Worm (Caenorhabditis elegans) whole organism, L2 larva: ENCODE results near the gene mep-1.

Experiments
- C34F6.9 ChIP-seq: fragments of 150-350 bp; optimal IDR thresholded peaks from 2 replicates; lab custom pipeline; 2014; ENCODE audit warnings: missing biosample characterization, missing genetic modification characterization
- F13H6.1 ChIP-seq: sonication (generic microtip); optimal IDR thresholded peaks from 2 replicates; lab custom pipeline; 2016; ENCODE audit warnings: missing genetic modification characterization, missing compliant biosample characterization
- Y55F3AM.14 ChIP-seq: fragments of 200-800 bp; sonication (Bioruptor generic); optimal IDR thresholded peaks from 2 replicates; lab custom pipeline; 2018; ENCODE audit warnings: mild to moderate bottlenecking, missing genetic modification characterization, missing compliant biosample characterization
- ZK546.5 ChIP-seq: sonication (generic microtip); optimal IDR thresholded peaks from 2 replicates; lab custom pipeline; 2017; ENCODE audit warnings: missing biosample characterization, missing genetic modification characterization
- alr-1 ChIP-seq: fragments of 150-350 bp; optimal IDR thresholded peaks from 2 replicates; lab custom pipeline; 2014; ENCODE audit warnings: missing biosample characterization, missing genetic modification characterization
- aly-2 ChIP-seq: fragments of 150-350 bp; optimal IDR thresholded peaks from 2 replicates; lab custom pipeline; 2014; ENCODE audit warnings: missing biosample characterization, missing genetic modification characterization
- ama-1 ChIP-seq: fragments of 150-350 bp; optimal IDR thresholded peaks from 2 replicates; lab custom pipeline; 2018; ENCODE audit warnings: inconsistent platforms
- blmp-1 ChIP-seq: sonication (generic microtip); optimal IDR thresholded peaks from 2 replicates; lab custom pipeline; 2017; ENCODE audit warnings: missing genetic modification characterization, mild to moderate bottlenecking, missing compliant biosample characterization, antibody characterized with exemption, moderate library complexity; ENCODE audit not compliant: insufficient read depth
- ceh-82 ChIP-seq: fragments of 150-350 bp; optimal IDR thresholded peaks from 2 replicates; lab custom pipeline; 2014; ENCODE audit warnings: missing biosample characterization, missing genetic modification characterization
- egl-27 ChIP-seq: sonication (generic microtip); optimal IDR thresholded peaks from 3 replicates; lab custom pipeline; 2017; ENCODE audit warnings: missing biosample characterization, missing genetic modification reagents, missing genetic modification characterization
- elt-1 ChIP-seq: fragments of 150-350 bp; optimal IDR thresholded peaks from 2 replicates; lab custom pipeline; 2014; ENCODE audit warnings: missing biosample characterization, missing genetic modification characterization
- fos-1 ChIP-seq: fragments of 150-350 bp; optimal IDR thresholded peaks from 2 replicates; lab custom pipeline; 2014; ENCODE audit warnings: missing biosample characterization, missing genetic modification characterization
- gmeb-1 ChIP-seq: fragments of 150-350 bp; optimal IDR thresholded peaks from 2 replicates; lab custom pipeline; 2014; ENCODE audit warnings: missing biosample characterization, missing genetic modification characterization
- lin-11 ChIP-seq: fragments of 150-350 bp; sonication (generic microtip); optimal IDR thresholded peaks from 2 replicates; lab custom pipeline; 2014; ENCODE audit warnings: missing biosample characterization, missing genetic modification characterization, inconsistent platforms, mixed read lengths
- lin-13 ChIP-seq: fragments of 150-350 bp; optimal IDR thresholded peaks from 2 replicates; lab custom pipeline; 2014; ENCODE audit warnings: missing biosample characterization, missing genetic modification reagents, missing genetic modification characterization
- lin-39 ChIP-seq: fragments of 150-350 bp; optimal IDR thresholded peaks from 2 replicates; lab custom pipeline; 2014; ENCODE audit warnings: missing biosample characterization, missing genetic modification reagents, missing genetic modification characterization
- lsy-2 ChIP-seq, 2 experiments: fragments of 150-350 bp in 1 of 2; sonication (generic microtip) in 1 of 2; optimal IDR thresholded peaks; 2 replicates each; lab custom pipeline; 2014 to 2017; ENCODE audit warnings: missing biosample characterization in 2 of 2, missing genetic modification characterization in 2 of 2
- mab-5 ChIP-seq: fragments of 150-350 bp; optimal IDR thresholded peaks from 2 replicates; lab custom pipeline; 2014; ENCODE audit warnings: missing biosample characterization, missing genetic modification characterization
- mbf-1 ChIP-seq: sonication (generic microtip); optimal IDR thresholded peaks from 2 replicates; lab custom pipeline; 2017; ENCODE audit warnings: missing biosample characterization, missing genetic modification characterization
- mdl-1 ChIP-seq, 2 experiments: fragments of 150-350 bp in 1 of 2; sonication (generic microtip) in 1 of 2; optimal IDR thresholded peaks; 2 replicates each; lab custom pipeline; 2017; ENCODE audit warnings: missing biosample characterization in 2 of 2, missing genetic modification characterization in 2 of 2
- nhr-10 ChIP-seq: sonication (generic microtip); optimal IDR thresholded peaks from 2 replicates; lab custom pipeline; 2017; ENCODE audit warnings: missing biosample characterization, missing genetic modification characterization
- nhr-12 ChIP-seq: fragments of 150-350 bp; optimal IDR thresholded peaks from 2 replicates; lab custom pipeline; 2014; ENCODE audit warnings: missing biosample characterization, missing genetic modification characterization
- nhr-129 ChIP-seq: fragments of 150-350 bp; optimal IDR thresholded peaks from 2 replicates; lab custom pipeline; 2014; ENCODE audit warnings: missing biosample characterization, missing genetic modification characterization
- nhr-21 ChIP-seq: fragments of 150-350 bp; optimal IDR thresholded peaks from 2 replicates; lab custom pipeline; 2014; ENCODE audit warnings: missing biosample characterization, missing genetic modification characterization
- nhr-23 ChIP-seq: fragments of 150-350 bp; optimal IDR thresholded peaks from 2 replicates; lab custom pipeline; 2014; ENCODE audit warnings: missing biosample characterization, missing genetic modification reagents, missing genetic modification characterization
- nhr-237 ChIP-seq: fragments of 150-350 bp; optimal IDR thresholded peaks from 2 replicates; lab custom pipeline; 2014; ENCODE audit warnings: missing biosample characterization, missing genetic modification characterization
- nhr-25 ChIP-seq: fragments of 150-350 bp; sonication (generic microtip); optimal IDR thresholded peaks from 3 replicates; lab custom pipeline; 2014; ENCODE audit warnings: missing biosample characterization, missing genetic modification characterization
- nhr-6 ChIP-seq: fragments of 150-350 bp; optimal IDR thresholded peaks from 2 replicates; lab custom pipeline; 2014; ENCODE audit warnings: missing biosample characterization, missing genetic modification characterization
- nhr-77 ChIP-seq: fragments of 150-350 bp; optimal IDR thresholded peaks from 2 replicates; lab custom pipeline; 2014; ENCODE audit warnings: missing biosample characterization, missing genetic modification characterization
- peb-1 ChIP-seq: fragments of 150-350 bp; optimal IDR thresholded peaks from 2 replicates; lab custom pipeline; 2014; ENCODE audit warnings: missing biosample characterization, missing genetic modification characterization
- sem-4 ChIP-seq: fragments of 150-350 bp; optimal IDR thresholded peaks from 2 replicates; lab custom pipeline; 2014; ENCODE audit warnings: missing biosample characterization, missing genetic modification reagents, missing genetic modification characterization
- sma-3 ChIP-seq: sonication (generic microtip); optimal IDR thresholded peaks from 2 replicates; lab custom pipeline; 2016; ENCODE audit warnings: missing genetic modification reagents, missing genetic modification characterization, missing compliant biosample characterization
- sma-9 ChIP-seq, 2 experiments: fragments of 150-350 bp in 1 of 2; sonication (generic microtip) in 1 of 2; optimal IDR thresholded peaks; 2 replicates each; lab custom pipeline; 2014 to 2016; ENCODE audit warnings: missing genetic modification characterization in 2 of 2, mild to moderate bottlenecking in 1 of 2, missing biosample characterization in 1 of 2, missing compliant biosample characterization in 1 of 2, missing genetic modification reagents in 1 of 2, moderate library complexity in 1 of 2
- snpc-4 ChIP-seq: fragments of 150-350 bp; optimal IDR thresholded peaks from 2 replicates; lab custom pipeline; 2014; ENCODE audit warnings: missing biosample characterization, missing genetic modification characterization
- unc-39 ChIP-seq: fragments of 150-350 bp; optimal IDR thresholded peaks from 2 replicates; lab custom pipeline; 2014; ENCODE audit warnings: missing biosample characterization, missing genetic modification characterization
- unc-55 ChIP-seq: fragments of 150-350 bp; sonication (generic microtip); optimal IDR thresholded peaks from 3 replicates; lab custom pipeline; 2014; ENCODE audit warnings: missing biosample characterization, missing genetic modification reagents, missing genetic modification characterization
- unc-62 ChIP-seq: fragments of 150-350 bp; optimal IDR thresholded peaks from 2 replicates; lab custom pipeline; 2014; ENCODE audit warnings: missing biosample characterization, missing genetic modification reagents, missing genetic modification characterization
- zag-1 ChIP-seq: fragments of 150-350 bp; optimal IDR thresholded peaks from 2 replicates; lab custom pipeline; 2014; ENCODE audit warnings: missing biosample characterization, missing genetic modification characterization
- ztf-11 ChIP-seq: sonication (generic microtip); optimal IDR thresholded peaks from 2 replicates; lab custom pipeline; 2017; ENCODE audit warnings: missing biosample characterization, missing genetic modification characterization
- ztf-4 ChIP-seq: fragments of 150-350 bp; optimal IDR thresholded peaks from 2 replicates; lab custom pipeline; 2014; ENCODE audit warnings: missing biosample characterization, missing genetic modification characterization

mep-1 gene

DNA sequence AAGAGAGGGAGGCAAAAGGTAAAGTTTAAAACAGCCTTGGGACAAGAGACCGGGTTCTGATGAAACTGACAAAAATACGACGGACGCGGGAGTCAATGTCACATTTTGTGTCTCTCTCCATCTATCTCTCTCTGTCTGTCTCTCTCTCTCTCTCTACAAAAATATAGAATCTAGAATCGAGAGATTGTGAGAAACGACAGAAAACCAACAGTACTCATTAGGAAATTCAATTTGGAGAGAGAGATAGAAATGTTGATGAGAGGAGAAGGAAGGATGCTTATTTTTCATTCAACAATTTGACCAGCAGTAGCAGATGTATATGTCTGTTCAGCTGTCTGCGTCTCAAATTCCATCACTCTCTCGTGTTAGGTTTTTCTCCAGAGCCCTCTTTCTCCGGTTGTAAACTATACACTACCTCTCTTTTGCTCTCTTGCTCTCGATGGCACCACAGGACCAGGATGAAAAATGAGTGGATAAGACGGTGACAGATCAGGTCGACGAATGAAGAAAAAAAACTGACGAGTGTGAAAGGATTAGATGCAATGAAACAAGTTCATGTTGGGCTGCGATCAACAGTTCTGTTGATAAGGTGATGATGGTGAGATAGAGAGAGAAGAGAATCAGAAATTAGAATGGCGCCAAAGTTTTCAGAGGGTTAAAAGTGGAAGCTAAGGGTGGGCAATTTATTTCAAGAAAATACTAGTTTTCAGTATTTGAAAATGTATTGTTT, 34.7 kb upstream of the mep-1 start (continued):
- no peak for TF ChIP-seq unc-62
- no peak for TF ChIP-seq nhr-12
- TF ChIP-seq lin-39 (tag; lab: Kevin White, UChicago) = no peak
- no peak for TF ChIP-seq fos-1 (tag; lab: Kevin White, UChicago)
- no peak for TF ChIP-seq mdl-1 (tag; optimal IDR thresholded peaks at IDR 0.05; lab: Kevin White, UChicago)
- no peak for TF ChIP-seq lin-11 (tag; lab: Kevin White, UChicago)
- no peak for TF ChIP-seq ama-1 (lab: Kevin White, UChicago)
- no peak for TF ChIP-seq zag-1 (tag; lab: Kevin White, UChicago)
- peak; percentile 64 for TF ChIP-seq nhr-129

DNA sequence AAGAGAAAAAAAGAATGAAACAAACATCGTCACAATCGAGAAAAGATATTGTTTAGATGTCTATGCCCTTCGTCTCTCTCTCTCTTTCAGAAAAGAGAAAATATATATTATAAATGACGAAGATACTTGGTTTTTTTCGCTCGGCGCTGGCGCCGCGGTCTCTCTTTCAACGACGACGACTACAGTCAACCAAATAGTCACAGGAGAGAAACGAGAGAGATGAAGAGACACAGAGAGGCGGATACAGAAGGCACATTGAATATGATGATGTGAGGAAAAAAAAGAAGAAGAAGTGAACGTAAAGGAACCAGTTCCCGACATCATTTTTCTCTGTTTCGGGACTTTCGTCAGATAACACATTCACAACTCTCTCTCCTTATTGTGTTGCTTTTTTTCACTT, 33.0 kb upstream of the mep-1 start:
- no peak for TF ChIP-seq peb-1 (tag; lab: Kevin White, UChicago)
- no peak for TF ChIP-seq nhr-10
- TF ChIP-seq aly-2 (tag; lab: Kevin White, UChicago) = no peak
- TF ChIP-seq sma-9 (GFP tag; optimal IDR thresholded peaks at IDR 0.05; lab: Kevin White, UChicago) = peak; percentile 32
- no peak for TF ChIP-seq sma-9 (tag; optimal IDR thresholded peaks at IDR 0.05; lab: Kevin White, UChicago)
- TF ChIP-seq sma-3 (GFP tag; lab: Kevin White, UChicago) = peak; percentile 70
- peak; percentile 77 for TF ChIP-seq blmp-1
- TF ChIP-seq nhr-21 (tag; lab: Kevin White, UChicago) = peak; percentile 47
- TF ChIP-seq alr-1 (tag; lab: Kevin White, UChicago) = no peak
- no peak for TF ChIP-seq lin-39 (tag; lab: Kevin White, UChicago)
- no peak for TF ChIP-seq lin-11 (tag; lab: Kevin White, UChicago)
- TF ChIP-seq Y55F3AM.14 (GFP tag; lab: Kevin White, UChicago) = peak; percentile 41
- TF ChIP-seq C34F6.9 (tag; lab: Kevin White, UChicago) = no peak
- TF ChIP-seq mbf-1 (tag; lab: Kevin White, UChicago) = no peak
- no peak for TF ChIP-seq lin-13 (GFP tag; lab: Kevin White, UChicago)
- TF ChIP-seq nhr-129 = peak; percentile 11
- no peak for TF ChIP-seq egl-27 (tag; lab: Kevin White, UChicago)
- TF ChIP-seq mab-5 = no peak
- no peak for TF ChIP-seq ZK546.5
- TF ChIP-seq unc-55 = no peak
- TF ChIP-seq ztf-4 (tag; lab: Kevin White, UChicago) = peak; percentile 17
- no peak for TF ChIP-seq nhr-237
- TF ChIP-seq zag-1 (tag; lab: Kevin White, UChicago) = no peak
- no peak for TF ChIP-seq ztf-11 (tag; lab: Kevin White, UChicago)
- TF ChIP-seq nhr-23 (tag; lab: Kevin White, UChicago) = no peak
- no peak for TF ChIP-seq sem-4 (tag; lab: Kevin White, UChicago)
- no peak for TF ChIP-seq unc-39 (tag; lab: Kevin White, UChicago)
- TF ChIP-seq fos-1 (tag; lab: Kevin White, UChicago) = peak; percentile 56
- TF ChIP-seq nhr-25 (tag; lab: Kevin White, UChicago) = peak; percentile 78
- no peak for TF ChIP-seq nhr-77

DNA sequence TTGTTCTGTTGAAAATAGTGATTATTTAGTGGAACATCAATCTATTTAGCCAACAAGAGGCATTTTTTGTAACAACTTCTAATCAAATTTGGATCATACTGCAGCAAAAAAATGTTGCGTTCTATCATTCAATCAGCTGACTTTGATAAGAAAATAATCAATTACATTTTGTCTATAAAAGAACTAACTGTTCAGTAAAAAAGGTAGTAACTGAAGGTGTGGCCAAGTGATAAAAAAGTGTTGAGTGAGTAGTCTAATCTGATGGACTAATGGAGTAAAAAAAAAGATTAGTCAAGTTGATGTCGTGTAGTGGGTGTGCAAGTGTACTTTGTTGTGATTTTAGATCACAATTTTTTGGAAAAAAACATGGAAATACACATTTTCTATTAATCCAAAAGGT, 32.1 kb upstream of the mep-1 start:
- TF ChIP-seq gmeb-1 (tag; lab: Kevin White, UChicago) = no peak
- no peak for TF ChIP-seq nhr-77
- no peak for TF ChIP-seq ceh-82 (tag; lab: Kevin White, UChicago)
- TF ChIP-seq F13H6.1 (tag; lab: Kevin White, UChicago) = no peak
- TF ChIP-seq lin-13 (GFP tag; lab: Kevin White, UChicago) = no peak
- no peak for TF ChIP-seq fos-1 (tag; lab: Kevin White, UChicago)
- TF ChIP-seq nhr-6 = no peak

DNA sequence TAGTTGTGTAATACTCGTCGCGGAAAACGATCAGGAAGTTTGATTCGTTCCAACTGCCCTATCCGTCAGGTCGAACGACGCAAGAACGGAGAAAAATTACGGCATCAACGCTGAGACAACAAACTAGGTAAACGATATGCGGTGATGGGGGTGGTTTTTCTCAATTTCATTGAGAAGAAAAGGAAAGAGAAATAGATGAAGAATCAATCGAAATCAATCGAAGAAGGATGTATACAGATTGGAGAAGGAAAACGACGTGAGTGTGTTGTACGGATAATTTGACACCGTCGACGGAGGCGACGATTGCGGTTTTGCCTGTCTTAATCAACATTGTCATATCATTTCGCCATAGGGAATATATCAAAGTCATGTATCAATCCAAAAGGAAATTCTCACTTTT, 30.5 kb upstream of the mep-1 start:
- no peak for TF ChIP-seq lsy-2 (tag; optimal IDR thresholded peaks at IDR 0.05; lab: Kevin White, UChicago)
- no peak for TF ChIP-seq alr-1 (tag; lab: Kevin White, UChicago)
- no peak for TF ChIP-seq nhr-77
- peak; percentile 9 for TF ChIP-seq nhr-21 (tag; lab: Kevin White, UChicago)
- peak; percentile 5 for TF ChIP-seq sem-4 (tag; lab: Kevin White, UChicago)
- TF ChIP-seq snpc-4 = no peak
- TF ChIP-seq nhr-12 = no peak
- no peak for TF ChIP-seq sma-9 (GFP tag; optimal IDR thresholded peaks at IDR 0.05; lab: Kevin White, UChicago)
- no peak for TF ChIP-seq sma-9 (tag; optimal IDR thresholded peaks at IDR 0.05; lab: Kevin White, UChicago)
- TF ChIP-seq C34F6.9 (tag; lab: Kevin White, UChicago) = no peak
- TF ChIP-seq elt-1 (tag; lab: Kevin White, UChicago) = no peak
